Fruit fly (Drosophila melanogaster) Kc167 (cell line): ENCODE results near the gene CG5024.

Source experiments
- Myc ChIP-seq: fragments of >200 bp; optimal IDR thresholded peaks from 2 replicates; lab custom pipeline; 2017; ENCODE audit warnings: missing external identifiers
- Sin3A ChIP-seq: fragments of >200 bp; optimal IDR thresholded peaks from 2 replicates; lab custom pipeline; 2018; ENCODE audit warnings: missing external identifiers
- h ChIP-seq: fragments of >200 bp; optimal IDR thresholded peaks from 3 replicates; lab custom pipeline; 2018; ENCODE audit warnings: missing external identifiers
- insv ChIP-seq: fragments of >200 bp; optimal IDR thresholded peaks from 3 replicates; lab custom pipeline; 2018; ENCODE audit warnings: missing external identifiers
- psq ChIP-seq: fragments of >200 bp; optimal IDR thresholded peaks from 2 replicates; lab custom pipeline; 2017; ENCODE audit warnings: missing external identifiers
- ttk ChIP-seq: sonication (Bioruptor generic); optimal IDR thresholded peaks from 2 replicates; lab custom pipeline; 2017; ENCODE audit warnings: missing external identifiers

CG5024 gene

DNA sequence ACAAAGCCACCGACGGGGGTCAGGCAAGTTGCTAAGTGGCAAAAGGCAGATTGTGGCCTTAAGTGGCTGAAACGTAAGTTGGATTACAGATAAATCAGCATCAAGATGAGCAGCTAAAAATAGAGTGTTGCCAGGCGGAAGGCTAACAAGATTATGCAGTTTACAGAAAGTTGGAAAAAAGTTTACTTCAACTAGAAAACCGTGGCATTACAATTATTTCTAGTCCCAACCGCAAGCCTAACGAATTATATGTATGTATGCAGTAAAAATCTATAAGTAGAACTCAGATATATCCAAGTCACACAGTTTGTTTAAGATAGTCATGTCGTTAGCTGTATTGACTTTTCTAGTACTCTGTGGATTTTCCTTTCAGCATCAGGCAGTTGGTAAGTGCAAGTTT lies 4.8 kb upstream of the CG5024 start, which contains the start of gene BG642167:
Gene BG642167 (plus strand): TSS at position 301 of the 400 bp plus-strand sequence.
- TF ChIP-seq h (lab: Kevin White, UChicago), result no peak
- TF ChIP-seq Myc (lab: Kevin White, UChicago), result no peak
- TF ChIP-seq Sin3A (lab: Kevin White, UChicago), result no peak
- no peak for TF ChIP-seq psq
- no peak for TF ChIP-seq ttk (lab: Kevin White, UChicago)
- TF ChIP-seq insv, result no peak

DNA sequence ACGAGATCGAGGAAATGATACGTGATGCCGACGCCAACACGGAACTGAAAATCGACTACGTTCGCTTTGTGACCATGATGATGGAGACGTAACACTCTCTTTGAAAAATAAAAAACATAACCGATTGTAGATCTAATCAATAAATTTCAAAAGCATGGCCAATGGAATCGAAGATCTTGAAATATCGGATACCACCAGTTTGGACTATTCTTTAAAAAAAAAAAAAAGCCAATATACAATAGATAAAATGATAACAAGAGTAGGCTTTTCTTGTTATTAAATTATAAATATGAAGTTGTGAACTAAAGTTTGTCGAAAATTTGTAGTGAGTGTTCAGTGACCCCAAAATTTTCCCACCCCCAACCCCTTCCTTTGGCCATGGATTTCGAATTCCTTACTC lies 715 bp downstream of the CG5024 start, which contains the start of the genes Acam and CG17770:
Gene Acam (plus strand): TSS at position 301 of the 400 bp plus-strand sequence.
Gene CG17770 (plus strand): TSS at position 301 of the 400 bp plus-strand sequence.
- no peak for TF ChIP-seq psq
- no peak for TF ChIP-seq h (lab: Kevin White, UChicago)
- TF ChIP-seq Myc (lab: Kevin White, UChicago), result no peak
- no peak for TF ChIP-seq Sin3A (lab: Kevin White, UChicago)
- no peak for TF ChIP-seq ttk (lab: Kevin White, UChicago)
- TF ChIP-seq insv, result no peak

DNA sequence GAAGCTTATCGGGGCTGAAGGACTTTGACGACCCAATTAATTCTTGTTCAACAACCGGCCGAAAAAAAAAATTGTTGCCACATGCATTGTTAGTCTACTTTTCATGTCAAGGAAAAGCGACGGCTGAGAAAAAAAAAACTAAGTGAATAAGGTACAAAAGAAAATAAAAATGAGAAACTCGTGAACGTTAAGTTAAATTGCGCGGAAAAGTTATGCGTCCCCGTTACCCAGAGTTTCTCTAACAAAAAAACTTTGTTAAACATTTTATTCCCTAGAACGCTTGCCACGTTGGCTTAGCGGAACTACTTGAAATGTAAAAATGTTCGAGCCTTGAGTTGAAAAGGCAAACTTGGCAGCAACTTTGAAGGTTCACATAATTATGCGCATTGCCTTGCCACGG lies 4.3 kb downstream of the CG5024 start, which contains the start of gene CG14354:
Gene CG14354 (plus strand): TSS at position 301 of the 400 bp plus-strand sequence.
- TF ChIP-seq h (lab: Kevin White, UChicago) (no peak), ttk (lab: Kevin White, UChicago) (no peak), Myc (lab: Kevin White, UChicago) (no peak), psq (no peak), insv (no peak), Sin3A (lab: Kevin White, UChicago) (no peak)

DNA sequence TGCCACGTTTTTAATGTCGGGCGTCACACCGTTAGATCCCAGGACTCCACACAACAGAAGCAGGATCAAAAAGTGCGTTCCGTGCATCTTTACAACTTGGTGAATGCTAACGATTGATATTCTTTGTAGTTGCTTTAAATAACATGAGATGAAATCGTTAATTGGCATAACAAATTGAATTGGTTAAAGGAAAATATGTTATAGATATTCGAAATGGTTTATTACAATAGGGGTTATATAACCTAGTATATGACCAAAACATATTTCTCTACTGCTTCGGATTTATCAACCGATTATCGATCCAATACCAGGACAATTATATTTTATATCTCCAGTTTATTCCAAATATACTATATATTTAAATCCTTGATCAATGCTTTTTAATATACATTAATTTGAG lies 18.7 kb downstream of the CG5024 start, which contains the start of gene Mst57Dc:
Gene Mst57Dc (minus strand): TSS at position 101 of the 400 bp plus-strand sequence.
- no peak for TF ChIP-seq psq

DNA sequence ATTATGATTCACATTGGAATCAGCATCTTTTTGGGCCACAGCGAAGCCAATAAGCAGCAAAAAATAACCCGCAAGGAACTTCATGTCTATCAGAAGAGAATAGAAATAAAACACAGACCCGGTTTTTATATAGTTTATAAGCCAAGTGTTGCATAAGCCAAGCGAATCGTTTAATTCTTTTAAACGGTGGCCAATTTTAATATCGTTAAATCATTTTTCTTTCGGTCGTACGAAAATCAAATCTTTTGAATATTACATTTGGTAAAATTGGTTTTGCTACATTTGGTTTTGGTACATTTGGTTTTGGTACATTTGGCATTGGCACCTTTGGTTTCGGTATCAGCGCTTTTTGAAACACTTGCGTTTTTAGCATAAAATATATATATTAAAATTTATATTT lies 19.2 kb downstream of the CG5024 start, which contains the start of gene Sfp96F:
Gene Sfp96F (minus strand): TSS at position 101 of the 400 bp plus-strand sequence.
- TF ChIP-seq ttk (lab: Kevin White, UChicago) (no peak), Sin3A (lab: Kevin White, UChicago) (no peak), h (lab: Kevin White, UChicago) (no peak), psq (no peak), Myc (lab: Kevin White, UChicago) (no peak), insv (no peak)

DNA sequence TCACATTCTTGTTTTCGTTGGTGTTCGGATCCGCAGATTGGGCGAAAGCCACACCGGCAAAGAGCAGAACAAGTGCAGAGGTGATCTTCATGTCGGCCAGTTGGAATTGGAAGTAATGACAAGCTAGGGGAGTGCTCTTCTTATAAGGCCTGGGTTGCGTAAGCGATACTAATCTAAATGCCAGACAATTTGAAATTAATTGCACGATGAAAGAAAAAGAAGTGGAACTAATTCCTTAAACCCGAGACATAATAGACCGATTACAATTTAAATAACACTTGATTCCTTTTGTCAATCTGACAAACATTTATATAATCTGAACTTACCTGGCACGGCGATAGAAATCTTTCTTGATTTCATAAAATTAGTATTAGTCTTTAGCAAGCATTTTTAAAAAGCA lies 19.9 kb downstream of the CG5024 start, which contains the start of gene Mst57Db:
Gene Mst57Db (minus strand): TSS at position 101 of the 400 bp plus-strand sequence.
- no peak for TF ChIP-seq insv
- TF ChIP-seq ttk (lab: Kevin White, UChicago), result no peak
- TF ChIP-seq Myc (lab: Kevin White, UChicago), result no peak
- TF ChIP-seq psq, result no peak

DNA sequence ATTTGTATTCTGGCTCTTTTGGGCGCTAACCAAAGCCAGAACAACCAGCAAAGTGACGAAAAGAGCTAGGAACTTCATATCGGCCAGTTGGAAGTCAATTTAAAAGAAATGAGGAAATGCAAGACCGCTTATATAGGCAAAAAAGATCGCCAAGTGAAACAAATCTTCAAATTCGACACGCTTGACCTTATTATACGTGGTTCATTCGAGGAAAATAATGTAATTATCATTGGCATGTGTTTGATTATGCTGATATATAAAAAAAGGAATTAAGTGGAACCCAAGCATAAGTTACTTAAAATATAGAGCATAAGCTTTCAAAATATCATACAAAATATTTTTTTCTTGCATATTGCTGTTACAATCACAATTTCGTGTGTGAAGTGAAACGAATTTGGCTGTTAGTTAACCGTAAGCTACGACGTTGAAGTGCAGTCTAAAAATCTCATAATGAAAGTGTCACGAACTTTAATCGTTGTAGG lies 20.9 kb downstream of the CG5024 start, which contains the start of the genes Mst57Da and alpha4GT2:
Gene Mst57Da (minus strand): TSS at position 101 of the 482 bp plus-strand sequence.
Gene alpha4GT2 (plus strand): TSS at position 432 of the 482 bp plus-strand sequence.
- TF ChIP-seq Sin3A (lab: Kevin White, UChicago) (no peak), ttk (lab: Kevin White, UChicago) (no peak), Myc (lab: Kevin White, UChicago) (no peak), h (lab: Kevin White, UChicago) (no peak), insv (no peak)

DNA sequence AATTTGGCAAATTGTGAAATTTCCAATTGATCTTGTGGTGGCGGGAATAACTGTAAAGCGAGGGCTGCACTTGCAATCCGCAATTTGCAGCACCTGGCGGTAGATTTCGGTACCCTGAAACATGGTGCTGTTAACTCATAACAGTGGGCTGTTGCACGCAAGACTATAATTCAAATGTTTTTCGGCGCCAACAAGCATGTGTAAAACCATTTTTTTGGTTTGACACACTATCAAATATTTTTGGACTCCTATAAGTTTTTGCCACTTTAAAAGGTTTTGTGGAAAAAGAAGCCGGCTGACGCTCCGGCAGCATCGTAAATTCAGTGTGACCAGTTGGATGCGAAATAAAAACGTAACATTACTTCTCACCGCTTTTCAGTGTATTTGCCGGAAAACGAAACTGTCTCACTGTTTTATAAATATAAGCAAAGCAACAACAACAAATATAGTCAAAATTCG lies 40.4 kb downstream of the CG5024 start, which contains the start of the genes CG14545 and CG5886:
Gene CG14545 (minus strand): TSS at position 68 of the 459 bp plus-strand sequence.
Gene CG5886 (plus strand): TSS at position 409 of the 459 bp plus-strand sequence.
- TF ChIP-seq insv, result no peak
- TF ChIP-seq Myc (lab: Kevin White, UChicago), result no peak
- no peak for TF ChIP-seq h (lab: Kevin White, UChicago)
- no peak for TF ChIP-seq Sin3A (lab: Kevin White, UChicago)
- TF ChIP-seq psq, result no peak
- TF ChIP-seq ttk (lab: Kevin White, UChicago), result no peak

DNA sequence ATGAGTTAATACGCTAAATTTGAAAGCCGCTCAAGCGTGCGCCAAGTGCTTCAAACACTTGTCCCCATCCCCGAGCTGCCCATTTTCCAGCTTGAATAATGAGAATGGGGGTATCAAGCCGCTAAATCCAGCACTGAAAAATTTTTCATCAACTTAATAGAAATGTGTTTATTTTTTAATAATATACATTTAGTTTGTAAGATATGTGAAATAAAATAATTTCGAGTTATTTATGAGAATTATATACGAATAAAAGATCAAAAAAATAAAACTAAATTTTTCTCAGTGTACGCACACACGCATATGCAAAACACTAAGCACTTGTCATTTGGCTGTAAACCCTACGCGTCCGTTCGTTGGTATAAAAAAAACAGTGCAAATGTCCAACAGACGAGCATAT lies 43.9 kb downstream of the CG5024 start:
- TF ChIP-seq insv (no peak), psq (no peak), h (lab: Kevin White, UChicago) (no peak), Sin3A (lab: Kevin White, UChicago) (no peak), Myc (lab: Kevin White, UChicago) (no peak), ttk (lab: Kevin White, UChicago) (no peak)

DNA sequence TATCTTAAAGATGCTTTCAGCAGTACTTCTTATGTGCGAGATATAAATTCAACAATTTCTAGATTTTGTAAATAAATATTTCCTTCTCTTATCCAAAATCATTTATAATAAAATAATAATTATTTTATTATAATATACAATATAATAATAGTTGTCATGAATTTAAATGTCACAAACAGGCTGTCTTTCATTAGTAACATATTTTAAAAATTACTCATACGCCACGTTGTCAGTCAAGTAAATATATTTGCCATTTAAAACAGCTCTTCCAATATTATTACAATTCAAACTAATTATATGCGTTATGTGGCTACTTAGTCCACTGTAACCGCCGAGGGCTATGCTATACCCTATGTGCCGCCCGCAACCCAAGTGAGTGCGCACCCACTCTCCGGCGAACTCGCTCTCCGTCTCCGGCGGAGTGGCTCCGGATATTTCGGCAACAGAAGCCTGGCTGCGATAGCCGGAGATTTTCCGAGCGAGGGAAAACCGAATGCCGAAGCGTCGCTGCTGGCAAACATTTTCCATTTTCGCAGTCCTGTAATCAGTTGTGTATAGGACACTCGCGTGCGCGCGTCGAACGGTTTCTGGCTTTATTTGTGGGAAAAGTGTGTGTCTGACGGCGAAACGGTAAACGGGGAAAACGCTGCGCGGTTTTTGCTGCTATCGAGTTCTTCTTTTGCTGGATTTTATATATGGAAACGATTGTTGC lies 44.9 kb downstream of the CG5024 start, which contains the start of gene CG5890:
Gene CG5890 (plus strand): TSS at position 561 of the 712 bp plus-strand sequence.
- TF ChIP-seq psq (no peak), h (lab: Kevin White, UChicago) (no peak), insv (no peak), Sin3A (lab: Kevin White, UChicago) (no peak), ttk (lab: Kevin White, UChicago) (no peak), Myc (lab: Kevin White, UChicago) (no peak)
